Fruit fly (Drosophila melanogaster): ENCODE data around the gene CG13078.

CG13078 gene

DNA sequence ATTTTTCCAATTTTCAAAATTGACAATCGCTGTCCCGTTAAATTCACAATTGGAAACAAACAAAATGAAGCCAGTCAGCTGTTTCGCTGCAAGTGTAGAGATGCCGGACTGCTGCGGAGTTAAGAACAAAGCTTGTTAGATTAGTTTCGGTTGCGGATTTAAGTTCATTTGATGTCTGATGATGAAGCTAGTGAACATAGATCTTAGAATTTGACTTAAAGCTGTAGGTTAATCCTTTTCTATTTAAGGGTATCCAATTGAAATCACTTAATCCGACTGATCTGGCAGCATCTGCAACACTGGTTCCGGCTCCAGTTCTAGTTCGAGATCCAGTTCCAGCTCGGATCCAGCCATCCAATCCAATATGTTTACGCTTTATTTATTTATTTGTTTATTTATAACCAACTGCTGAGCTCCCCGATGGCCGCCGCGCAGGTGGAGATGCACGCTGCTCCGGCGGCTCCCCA lies 20.2 kb downstream of the CG13078 start, which contains the start of the genes PCNA2 and CG10366 (continued):
- TF ChIP-seq CG7963 (GFP tag; IDR thresholded peaks at IDR 0.05; ENCODE audit: partially characterized antibody) = no peak
- TF ChIP-seq NK7.1 (GFP tag; optimal IDR thresholded peaks at IDR 0.05) = peak; percentile 2
- TF ChIP-seq trem (tag; optimal IDR thresholded peaks at IDR 0.05) = peak; percentile 88
- peak; percentile 57 for TF ChIP-seq Scr (GFP tag; IDR thresholded peaks at IDR 0.05; ENCODE audit: partially characterized antibody)
- TF ChIP-seq E2f1 (GFP tag; IDR thresholded peaks at IDR 0.05) = no peak
- peak; percentile 54 for TF ChIP-seq Bdp1 (GFP tag; optimal IDR thresholded peaks at IDR 0.05)
- no peak for TF ChIP-seq TFAM (GFP tag; optimal IDR thresholded peaks at IDR 0.05)
- no peak for TF ChIP-seq CG43689 (GFP tag; IDR thresholded peaks at IDR 0.05)
- TF ChIP-seq CG6791 (GFP tag; IDR thresholded peaks at IDR 0.05; ENCODE audit: partially characterized antibody) = peak; percentile 30; the same call in 1 of the 3 replicates
- no peak for TF ChIP-seq ash1 (GFP tag; optimal IDR thresholded peaks at IDR 0.05)
- TF ChIP-seq CG11723 (GFP tag; optimal IDR thresholded peaks at IDR 0.05) = peak; percentile 4
- peak; percentile 81 for TF ChIP-seq nmo (GFP tag; optimal IDR thresholded peaks at IDR 0.05)
- peak; percentile 10 for TF ChIP-seq sd (tag; optimal IDR thresholded peaks at IDR 0.05)
- peak; percentile 72 for TF ChIP-seq CG10366 (GFP tag; IDR thresholded peaks at IDR 0.05)
- TF ChIP-seq CG7372 (GFP tag; IDR thresholded peaks at IDR 0.05) = peak; percentile 54; the same call in 1 of the 2 replicates
- peak; percentile 79 for TF ChIP-seq Rfx (GFP tag; IDR thresholded peaks at IDR 0.05)
- TF ChIP-seq phol (tag; optimal IDR thresholded peaks at IDR 0.05) = peak; percentile 90
- peak; percentile 45 to 80 for TF ChIP-seq Pdp1 (GFP tag; optimal IDR thresholded peaks at IDR 0.05)
- TF ChIP-seq Atf6 (GFP tag; IDR thresholded peaks at IDR 0.05) = peak; percentile 42; the same call in 1 of the 2 replicates
- peak; percentile 81 for TF ChIP-seq Antp (GFP tag; optimal IDR thresholded peaks at IDR 0.05)
- TF ChIP-seq sna (GFP tag; IDR thresholded peaks at IDR 0.05; ENCODE audit: partially characterized antibody) = 0 out of 2 replicates have a peak, but pooled peaks have one; percentile 19
- peak; percentile 38 for TF ChIP-seq nom (GFP tag; optimal IDR thresholded peaks at IDR 0.05)
- peak; percentile 6 for TF ChIP-seq en (GFP tag; optimal IDR thresholded peaks at IDR 0.05)
- TF ChIP-seq seq (GFP tag; IDR thresholded peaks at IDR 0.05) = peak; percentile 54; the same call in 1 of the 2 replicates
- TF ChIP-seq schlank (tag; optimal IDR thresholded peaks at IDR 0.05) = no peak
- peak; percentile 86 to 98 for TF ChIP-seq crp (GFP tag; optimal IDR thresholded peaks at IDR 0.05)
- peak; percentile 47 for TF ChIP-seq BEAF-32 (GFP tag; optimal IDR thresholded peaks at IDR 0.05)
- peak; percentile 84 for TF ChIP-seq CG2712 (tag; optimal IDR thresholded peaks at IDR 0.05)
- peak; percentile 60; the same call in 1 of the 3 replicates for TF ChIP-seq CG11456 (GFP tag; IDR thresholded peaks at IDR 0.05)
- no peak for TF ChIP-seq danr (GFP tag; IDR thresholded peaks at IDR 0.05)
- TF ChIP-seq org-1 (GFP tag; optimal IDR thresholded peaks at IDR 0.05) = no peak
- TF ChIP-seq CG11504 (tag; optimal IDR thresholded peaks at IDR 0.05) = peak; percentile 68
- peak; percentile 41; the same call in 1 of the 2 replicates for TF ChIP-seq unc-4 (GFP tag; IDR thresholded peaks at IDR 0.05; ENCODE audit: partially characterized antibody)
- TF ChIP-seq pros (GFP tag; optimal IDR thresholded peaks at IDR 0.05) = no peak
- no peak for TF ChIP-seq so (GFP tag; IDR thresholded peaks at IDR 0.05)
- TF ChIP-seq CG8478 (optimal IDR thresholded peaks at IDR 0.05) = no peak
- peak; percentile 76 for TF ChIP-seq Max (GFP tag; optimal IDR thresholded peaks at IDR 0.05)
- TF ChIP-seq Sox100B (GFP tag; optimal IDR thresholded peaks at IDR 0.05) = no peak
- peak; percentile 88 for TF ChIP-seq CG12659 (GFP tag; optimal IDR thresholded peaks at IDR 0.05)
- no peak for TF ChIP-seq CG11560 (tag; IDR thresholded peaks at IDR 0.05)
- TF ChIP-seq CG9609 (GFP tag; optimal IDR thresholded peaks at IDR 0.05) = peak; percentile 84
- peak; percentile 52 for TF ChIP-seq gro (GFP tag; optimal IDR thresholded peaks at IDR 0.05)
- TF ChIP-seq ewg (GFP tag; optimal IDR thresholded peaks at IDR 0.05) = peak; percentile 47
- no peak for TF ChIP-seq H15 (GFP tag; IDR thresholded peaks at IDR 0.05)
- TF ChIP-seq repo (GFP tag; optimal IDR thresholded peaks at IDR 0.05) = peak; percentile 61
- TF ChIP-seq CG12071 (GFP tag; optimal IDR thresholded peaks at IDR 0.05) = no peak
- TF ChIP-seq bsh (GFP tag; optimal IDR thresholded peaks at IDR 0.05) = peak in 1 of 2 experiments; percentile 60
- no peak for TF ChIP-seq CG8359 (GFP tag; optimal IDR thresholded peaks at IDR 0.05; ENCODE audit: borderline replicate concordance)
- TF ChIP-seq chinmo (GFP tag; IDR thresholded peaks at IDR 0.05; ENCODE audit: partially characterized antibody) = 0 out of 4 replicates have a peak, but pooled peaks have one; percentile 51
